Worm (Caenorhabditis elegans): ENCODE measurements around the gene F47D12.6.

DNA sequence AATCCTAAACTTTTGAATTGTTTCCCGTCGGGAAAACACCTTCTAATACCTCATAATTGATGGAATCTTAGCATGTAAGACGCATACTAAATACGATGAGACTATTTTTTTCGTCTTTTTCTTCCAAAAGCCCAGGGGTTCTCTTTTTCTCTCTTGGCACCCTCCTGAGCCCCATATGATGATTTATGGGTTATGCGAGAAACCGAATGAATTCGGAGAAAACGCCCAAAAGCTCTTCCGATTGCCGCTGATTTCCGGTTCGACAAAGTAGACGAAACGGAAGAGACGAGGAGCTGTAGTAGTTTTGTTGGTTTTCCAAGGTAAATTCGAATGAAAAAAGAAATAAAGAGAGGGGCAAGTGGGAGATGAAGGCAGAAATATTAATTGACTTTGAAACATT lies 24.4 kb upstream of the F47D12.6 start:
- no peak for TF ChIP-seq ceh-30 (tag; optimal IDR thresholded peaks at IDR 0.05)
- TF ChIP-seq ceh-9 (tag; optimal IDR thresholded peaks at IDR 0.05), result no peak
- no peak for TF ChIP-seq T23F11.4 (GFP tag; optimal IDR thresholded peaks at IDR 0.05)
- TF ChIP-seq odd-2 (tag; optimal IDR thresholded peaks at IDR 0.05), result no peak
- TF ChIP-seq ets-4 (tag; optimal IDR thresholded peaks at IDR 0.05), result no peak
- no peak for TF ChIP-seq sdc-2 (tag; optimal IDR thresholded peaks at IDR 0.05)
- TF ChIP-seq pag-3 (tag; optimal IDR thresholded peaks at IDR 0.05; ENCODE audit: borderline replicate concordance), result no peak
- TF ChIP-seq ceh-22 (tag; optimal IDR thresholded peaks at IDR 0.05), result no peak
- TF ChIP-seq ceh-48 (tag; optimal IDR thresholded peaks at IDR 0.05), result no peak
- TF ChIP-seq dve-1 (tag; optimal IDR thresholded peaks at IDR 0.05), result no peak
- TF ChIP-seq nfya-1 (tag; optimal IDR thresholded peaks at IDR 0.05), result no peak
- no peak for TF ChIP-seq hlh-15 (tag; optimal IDR thresholded peaks at IDR 0.05)
